Fruit fly (Drosophila melanogaster) whole organism, embryonic: Measurements from ENCODE around the gene CG5235.

Experiments used
- Atf-2 ChIP-seq: fragments of 200-800 bp; sonication (Bioruptor generic); optimal IDR thresholded peaks from 2 replicates; lab custom pipeline; 2016; ENCODE audit warnings: missing biosample characterization, missing genetic modification characterization
- CG10959 ChIP-seq: fragments of 200-800 bp; sonication (Bioruptor generic); IDR thresholded peaks from 2 replicates; pipeline ENCODE4 v1.3.6; 2022; ENCODE audit warnings: missing biosample characterization, missing genetic modification characterization
- CG13894 ChIP-seq: fragments of 200-800 bp; sonication (Bioruptor generic); optimal IDR thresholded peaks from 3 replicates; lab custom pipeline; 2018; ENCODE audit warnings: missing biosample characterization, mild to moderate bottlenecking, missing genetic modification characterization, moderate library complexity
- CG14050 ChIP-seq: fragments of 200-800 bp; sonication (Bioruptor generic); IDR thresholded peaks from 3 replicates; pipeline ENCODE4 v1.3.6; 2022; ENCODE audit warnings: missing biosample characterization, missing genetic modification characterization
- CG14667 ChIP-seq: fragments of 200-800 bp; sonication (Bioruptor generic); IDR thresholded peaks from 2 replicates; pipeline ENCODE4 v1.3.6; 2022; ENCODE audit warnings: missing biosample characterization, missing genetic modification characterization
- CG18476 ChIP-seq: fragments of 200-800 bp; sonication (Bioruptor generic); optimal IDR thresholded peaks from 2 replicates; lab custom pipeline; 2016; ENCODE audit warnings: missing biosample characterization, mild to moderate bottlenecking, missing genetic modification characterization
- CG2199 ChIP-seq: fragments of 200-800 bp; sonication (Bioruptor generic); IDR thresholded peaks from 3 replicates; pipeline ENCODE4 v1.3.6; 2022; ENCODE audit warnings: missing biosample characterization, missing genetic modification characterization
- CG2678 ChIP-seq: fragments of 200-800 bp; sonication (Bioruptor generic); optimal IDR thresholded peaks from 3 replicates; lab custom pipeline; 2019; ENCODE audit warnings: missing biosample characterization, mild to moderate bottlenecking, missing genetic modification characterization, moderate library complexity
- CG31365 ChIP-seq: fragments of 200-800 bp; sonication (Bioruptor generic); optimal IDR thresholded peaks from 2 replicates; lab custom pipeline; 2018; ENCODE audit warnings: missing biosample characterization, mild to moderate bottlenecking, missing genetic modification characterization
- CG32767 ChIP-seq: fragments of 200-800 bp; sonication (Bioruptor generic); IDR thresholded peaks from 2 replicates; pipeline ENCODE4 v1.3.6; 2022; ENCODE audit warnings: missing biosample characterization, missing genetic modification characterization
- CG4820 ChIP-seq: fragments of 200-800 bp; sonication (Bioruptor generic); optimal IDR thresholded peaks from 3 replicates; lab custom pipeline; 2016; ENCODE audit warnings: missing biosample characterization, missing genetic modification characterization
- CG5953 ChIP-seq: fragments of 200-800 bp; sonication (Bioruptor generic); IDR thresholded peaks from 2 replicates; pipeline ENCODE4 v1.3.6; 2022; ENCODE audit warnings: missing biosample characterization, missing genetic modification characterization
- CG6791 ChIP-seq: fragments of 200-800 bp; sonication (Bioruptor generic); IDR thresholded peaks from 3 replicates; pipeline ENCODE4 v1.3.6; 2022; ENCODE audit warnings: missing biosample characterization, missing genetic modification characterization; ENCODE audit not compliant: partially characterized antibody
- CG9932 ChIP-seq: fragments of 200-800 bp; sonication (Bioruptor generic); IDR thresholded peaks from 2 replicates; pipeline ENCODE4 v1.3.6; 2022; ENCODE audit warnings: missing biosample characterization, missing genetic modification characterization
- D ChIP-seq, 2 experiments: fragments of 200-800 bp in 1 of 2; fragments of >200 bp in 1 of 2; sonication (Bioruptor generic) in 1 of 2; optimal IDR thresholded peaks; 2 replicates in 1 of 2; 3 replicates in 1 of 2; lab custom pipeline; 2017; ENCODE audit warnings: mild to moderate bottlenecking in 1 of 2, missing biosample characterization in 1 of 2, missing genetic modification characterization in 1 of 2, missing genetic modification reagents in 1 of 2
- Dip2 ChIP-seq: fragments of 200-800 bp; sonication (Bioruptor generic); IDR thresholded peaks from 2 replicates; pipeline ENCODE4 v1.3.6; 2022; ENCODE audit warnings: missing biosample characterization, missing genetic modification characterization
- ERR ChIP-seq: fragments of 200-800 bp; sonication (Bioruptor generic); optimal IDR thresholded peaks from 2 replicates; lab custom pipeline; 2016; ENCODE audit warnings: missing biosample characterization, missing genetic modification characterization
- Kr ChIP-seq: fragments of 200-800 bp; sonication (Bioruptor generic); optimal IDR thresholded peaks from 2 replicates; lab custom pipeline; 2017; ENCODE audit warnings: missing biosample characterization, mild to moderate bottlenecking, missing genetic modification characterization
- MBD-R2 ChIP-seq: fragments of 200-800 bp; sonication (Bioruptor generic); IDR thresholded peaks from 2 replicates; pipeline ENCODE4 v1.3.6; 2022; ENCODE audit warnings: missing biosample characterization, missing genetic modification characterization
- Max ChIP-seq: fragments of 200-800 bp; sonication (Bioruptor generic); optimal IDR thresholded peaks from 2 replicates; lab custom pipeline; 2016; ENCODE audit warnings: missing biosample characterization, mild to moderate bottlenecking, missing genetic modification characterization
- NC2β ChIP-seq: fragments of 200-800 bp; sonication (Bioruptor generic); optimal IDR thresholded peaks from 2 replicates; lab custom pipeline; 2016; ENCODE audit warnings: missing biosample characterization, missing genetic modification characterization
- Nf-YB ChIP-seq: fragments of 200-800 bp; sonication (Bioruptor generic); optimal IDR thresholded peaks from 3 replicates; lab custom pipeline; 2019; ENCODE audit warnings: missing biosample characterization, mild to moderate bottlenecking, missing genetic modification characterization, moderate library complexity
- Oaz ChIP-seq: fragments of 200-800 bp; sonication (Bioruptor generic); IDR thresholded peaks from 2 replicates; pipeline ENCODE4 v1.3.6; 2022; ENCODE audit warnings: missing biosample characterization, missing genetic modification characterization
- Rfx ChIP-seq: fragments of 200-800 bp; sonication (Bioruptor generic); IDR thresholded peaks from 2 replicates; pipeline ENCODE4 v1.3.6; 2022; ENCODE audit warnings: missing biosample characterization, missing genetic modification characterization
- Rx ChIP-seq: fragments of 200-800 bp; sonication (Bioruptor generic); IDR thresholded peaks from 2 replicates; pipeline ENCODE4 v1.3.6; 2022; ENCODE audit warnings: missing biosample characterization, missing genetic modification characterization
- Stat92E ChIP-seq, 3 experiments: fragments of >200 bp in 2 of 3; fragments of 200-800 bp in 1 of 3; sonication (Bioruptor generic) in 1 of 3; optimal IDR thresholded peaks; 2 replicates each; lab custom pipeline; 2017 to 2019; ENCODE audit warnings: missing biosample characterization in 3 of 3, missing genetic modification characterization in 3 of 3, mild to moderate bottlenecking in 1 of 3, moderate library complexity in 1 of 3
- ab ChIP-seq: fragments of 200-800 bp; sonication (Bioruptor generic); optimal IDR thresholded peaks from 2 replicates; lab custom pipeline; 2016; ENCODE audit warnings: missing biosample characterization, missing genetic modification characterization
- ap ChIP-seq: fragments of 200-800 bp; sonication (Bioruptor generic); IDR thresholded peaks from 2 replicates; pipeline ENCODE4 v1.3.6; 2022; ENCODE audit warnings: missing biosample characterization, missing genetic modification characterization
- ase ChIP-seq: fragments of 200-800 bp; sonication (Bioruptor generic); IDR thresholded peaks from 3 replicates; pipeline ENCODE4 v1.3.6; 2022; ENCODE audit warnings: missing biosample characterization, missing genetic modification characterization
- bcd ChIP-seq: fragments of 200-800 bp; sonication (Bioruptor generic); optimal IDR thresholded peaks from 2 replicates; lab custom pipeline; 2017; ENCODE audit warnings: missing biosample characterization, mild to moderate bottlenecking, missing genetic modification characterization
- cato ChIP-seq: fragments of 200-800 bp; sonication (Bioruptor generic); optimal IDR thresholded peaks from 2 replicates; lab custom pipeline; 2016; ENCODE audit warnings: missing biosample characterization, missing genetic modification characterization, borderline replicate concordance
- chn ChIP-seq: fragments of 200-800 bp; sonication (Bioruptor generic); optimal IDR thresholded peaks from 2 replicates; lab custom pipeline; 2016; ENCODE audit warnings: missing biosample characterization, missing genetic modification characterization
- ftz-f1 ChIP-seq: fragments of 200-800 bp; sonication (Bioruptor generic); optimal IDR thresholded peaks from 2 replicates; lab custom pipeline; 2016; ENCODE audit warnings: missing biosample characterization, missing genetic modification characterization
- gro ChIP-seq: fragments of 200-800 bp; sonication (Bioruptor generic); optimal IDR thresholded peaks from 2 replicates; lab custom pipeline; 2016; ENCODE audit warnings: missing biosample characterization, missing genetic modification characterization
- lilli ChIP-seq: fragments of 200-800 bp; sonication (Bioruptor generic); optimal IDR thresholded peaks from 3 replicates; lab custom pipeline; 2016; ENCODE audit warnings: missing biosample characterization, missing genetic modification characterization
- lola ChIP-seq, 3 experiments: fragments of >200 bp in 2 of 3; fragments of 200-800 bp in 1 of 3; sonication (Bioruptor generic) in 1 of 3; optimal IDR thresholded peaks; 2 replicates each; lab custom pipeline; 2017 to 2019; ENCODE audit warnings: missing biosample characterization in 3 of 3, missing genetic modification characterization in 3 of 3, mild to moderate bottlenecking in 1 of 3, moderate library complexity in 1 of 3
- nau ChIP-seq: fragments of 200-800 bp; sonication (Bioruptor generic); optimal IDR thresholded peaks from 3 replicates; lab custom pipeline; 2017; ENCODE audit warnings: missing biosample characterization, mild to moderate bottlenecking, missing genetic modification characterization, missing genetic modification reagents
- nerfin-2 ChIP-seq: fragments of 200-800 bp; sonication (Bioruptor generic); IDR thresholded peaks from 2 replicates; pipeline ENCODE4 v1.3.6; 2022; ENCODE audit warnings: missing biosample characterization, missing genetic modification characterization; ENCODE audit not compliant: partially characterized antibody
- oc ChIP-seq: fragments of 200-800 bp; sonication (Bioruptor generic); optimal IDR thresholded peaks from 2 replicates; lab custom pipeline; 2018; ENCODE audit warnings: missing biosample characterization, mild to moderate bottlenecking, missing genetic modification characterization, moderate library complexity
- phol ChIP-seq: fragments of 200-800 bp; sonication (Bioruptor generic); optimal IDR thresholded peaks from 3 replicates; lab custom pipeline; 2018; ENCODE audit warnings: missing biosample characterization, mild to moderate bottlenecking, missing genetic modification characterization, moderate library complexity
- pita ChIP-seq: fragments of 200-800 bp; sonication (Bioruptor generic); optimal IDR thresholded peaks from 2 replicates; lab custom pipeline; 2017; ENCODE audit warnings: missing biosample characterization, mild to moderate bottlenecking, missing genetic modification characterization
- rib ChIP-seq: fragments of 200-800 bp; sonication (Bioruptor generic); IDR thresholded peaks from 2 replicates; pipeline ENCODE4 v1.3.6; 2022; ENCODE audit warnings: missing biosample characterization, missing genetic modification characterization
- run ChIP-seq: fragments of 200-800 bp; sonication (Bioruptor generic); optimal IDR thresholded peaks from 3 replicates; lab custom pipeline; 2018; ENCODE audit warnings: missing biosample characterization, mild to moderate bottlenecking, missing genetic modification characterization
- scrt ChIP-seq: fragments of 200-800 bp; sonication (Bioruptor generic); optimal IDR thresholded peaks from 2 replicates; lab custom pipeline; 2018; ENCODE audit warnings: missing biosample characterization, mild to moderate bottlenecking, missing genetic modification characterization, moderate library complexity
- slbo ChIP-seq: fragments of 200-800 bp; sonication (Bioruptor generic); IDR thresholded peaks from 2 replicates; pipeline ENCODE4 v1.3.6; 2022; ENCODE audit warnings: missing biosample characterization, missing genetic modification characterization
- so ChIP-seq: fragments of 200-800 bp; sonication (Bioruptor generic); IDR thresholded peaks from 3 replicates; pipeline ENCODE4 v1.3.6; 2022; ENCODE audit warnings: missing biosample characterization, missing genetic modification characterization
- sob ChIP-seq: fragments of 200-800 bp; sonication (Bioruptor generic); IDR thresholded peaks from 2 replicates; pipeline ENCODE4 v1.3.6; 2022; ENCODE audit warnings: missing biosample characterization, missing genetic modification characterization
- unc-4 ChIP-seq: fragments of 200-800 bp; sonication (Bioruptor generic); IDR thresholded peaks from 2 replicates; pipeline ENCODE4 v1.3.6; 2022; ENCODE audit warnings: missing biosample characterization, missing genetic modification characterization; ENCODE audit not compliant: partially characterized antibody
- unpg ChIP-seq: fragments of 200-800 bp; sonication (Bioruptor generic); optimal IDR thresholded peaks from 3 replicates; lab custom pipeline; 2018; ENCODE audit warnings: missing biosample characterization, mild to moderate bottlenecking, missing genetic modification characterization, moderate library complexity
- vvl ChIP-seq: fragments of 200-800 bp; sonication (Bioruptor generic); IDR thresholded peaks from 2 replicates; pipeline ENCODE4 v1.3.6; 2022; ENCODE audit warnings: missing biosample characterization, missing genetic modification characterization
- wdn ChIP-seq: fragments of 200-800 bp; sonication (Bioruptor generic); IDR thresholded peaks from 2 replicates; pipeline ENCODE4 v1.3.6; 2022; ENCODE audit warnings: missing biosample characterization, missing genetic modification characterization
- yki ChIP-seq: fragments of >200 bp; optimal IDR thresholded peaks from 3 replicates; lab custom pipeline; 2018

CG5235 gene

DNA sequence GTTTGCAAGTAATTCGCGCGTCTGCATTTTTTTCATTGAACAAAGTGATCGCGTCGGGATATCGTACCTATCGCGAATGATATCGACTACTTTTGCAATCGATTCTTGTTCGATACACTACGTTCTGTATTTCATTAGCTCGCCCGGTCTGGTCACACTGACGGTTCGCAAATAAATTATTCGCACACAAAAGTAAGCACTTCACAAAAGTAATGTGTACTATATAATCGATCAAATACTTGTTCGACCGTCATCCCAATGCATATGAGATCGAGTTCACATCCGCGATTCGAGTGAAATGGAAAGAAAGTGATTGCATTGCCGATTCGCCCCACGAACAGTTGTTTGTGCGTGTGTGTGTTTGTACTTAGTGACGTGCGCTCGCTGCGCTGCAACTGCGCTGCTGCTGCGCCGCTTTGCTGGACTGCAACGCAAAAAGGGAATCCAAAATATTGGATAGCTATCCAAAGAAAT is at the start of gene CG5235, which contains the start of gene ClC-c (continued):
- no peak for TF ChIP-seq Dip2 (GFP tag; lab: Robert Waterston, UW)
- no peak for TF ChIP-seq sob (GFP tag; lab: Robert Waterston, UW)
- no peak for TF ChIP-seq unpg (GFP tag; lab: Kevin White, UChicago)
- TF ChIP-seq nerfin-2 (GFP tag; lab: Robert Waterston, UW) = peak; percentile 81
- no peak for TF ChIP-seq scrt
- no peak for TF ChIP-seq ERR (GFP tag; lab: Kevin White, UChicago)
- no peak for TF ChIP-seq Oaz (GFP tag; lab: Robert Waterston, UW)
- no peak for TF ChIP-seq lilli (GFP tag; lab: Kevin White, UChicago)
- TF ChIP-seq wdn (GFP tag; lab: Robert Waterston, UW) = no peak
- TF ChIP-seq cato (GFP tag; lab: Kevin White, UChicago) = no peak
- no peak for TF ChIP-seq Max (GFP tag; lab: Kevin White, UChicago)
- peak; percentile 88 for TF ChIP-seq CG6791 (GFP tag; lab: Robert Waterston, UW)
- no peak for TF ChIP-seq pita (GFP tag; lab: Kevin White, UChicago)
- TF ChIP-seq phol (tag; lab: Kevin White, UChicago) = no peak
- no peak for TF ChIP-seq slbo (GFP tag; lab: Robert Waterston, UW)
- no peak for TF ChIP-seq bcd (GFP tag; lab: Kevin White, UChicago)
- peak; percentile 94 for TF ChIP-seq rib (GFP tag; lab: Robert Waterston, UW)
- no peak for TF ChIP-seq Rx (GFP tag; lab: Robert Waterston, UW)
- no peak for TF ChIP-seq CG2678 (tag; lab: Kevin White, UChicago)
- TF ChIP-seq CG18476 (GFP tag; lab: Kevin White, UChicago) = no peak
- TF ChIP-seq NC2β (GFP tag; lab: Kevin White, UChicago) = no peak
- peak; percentile 56 for TF ChIP-seq MBD-R2 (GFP tag; lab: Robert Waterston, UW)
- TF ChIP-seq chn = no peak
- no peak for TF ChIP-seq ab (GFP tag; lab: Kevin White, UChicago)
- TF ChIP-seq so = no peak
- TF ChIP-seq CG2199 (GFP tag; lab: Robert Waterston, UW) = no peak
- no peak for TF ChIP-seq Nf-YB (GFP tag; lab: Kevin White, UChicago)
- no peak for TF ChIP-seq CG4820 (GFP tag; lab: Kevin White, UChicago)
- no peak for TF ChIP-seq nau
- TF ChIP-seq CG14050 (GFP tag; lab: Robert Waterston, UW) = no peak
- TF ChIP-seq lola (GFP tag; optimal IDR thresholded peaks at IDR 0.05; lab: Kevin White, UChicago) = no peak
- no peak for TF ChIP-seq ftz-f1 (GFP tag; lab: Kevin White, UChicago)
- no peak for TF ChIP-seq oc (tag; lab: Kevin White, UChicago)
- TF ChIP-seq ap (GFP tag; lab: Robert Waterston, UW) = no peak
- no peak for TF ChIP-seq CG13894 (tag; lab: Kevin White, UChicago)
- TF ChIP-seq CG14667 (GFP tag; lab: Robert Waterston, UW) = no peak
- TF ChIP-seq vvl (GFP tag; lab: Robert Waterston, UW) = peak; percentile 38; the same call in 1 of the 2 replicates
- TF ChIP-seq run = no peak
- TF ChIP-seq CG10959 (GFP tag; lab: Robert Waterston, UW) = no peak
- TF ChIP-seq Atf-2 = no peak
- peak; percentile 41 for TF ChIP-seq D (optimal IDR thresholded peaks at IDR 0.05; lab: Kevin White, UChicago)
- no peak for TF ChIP-seq D (GFP tag; optimal IDR thresholded peaks at IDR 0.05; lab: Kevin White, UChicago)
- no peak for TF ChIP-seq Rfx (GFP tag; lab: Robert Waterston, UW)
- no peak for TF ChIP-seq CG5953 (GFP tag; lab: Robert Waterston, UW)
- peak; percentile 84 for TF ChIP-seq unc-4
- TF ChIP-seq ase (GFP tag; lab: Robert Waterston, UW) = no peak
- peak; percentile 25 for TF ChIP-seq gro (GFP tag; lab: Kevin White, UChicago)
- no peak for TF ChIP-seq CG31365 (tag; lab: Kevin White, UChicago)
- TF ChIP-seq yki = no peak
- no peak for TF ChIP-seq CG9932 (GFP tag; lab: Robert Waterston, UW)
- no peak for TF ChIP-seq CG32767
- TF ChIP-seq Kr (GFP tag; lab: Kevin White, UChicago) = no peak
- peak in 1 of 3 experiments; percentile 46 for TF ChIP-seq Stat92E (GFP tag; optimal IDR thresholded peaks at IDR 0.05; lab: Kevin White, UChicago)
